Fruit fly (Drosophila melanogaster): Measurements from ENCODE around the gene CG10516.

The CG10516 gene

DNA sequence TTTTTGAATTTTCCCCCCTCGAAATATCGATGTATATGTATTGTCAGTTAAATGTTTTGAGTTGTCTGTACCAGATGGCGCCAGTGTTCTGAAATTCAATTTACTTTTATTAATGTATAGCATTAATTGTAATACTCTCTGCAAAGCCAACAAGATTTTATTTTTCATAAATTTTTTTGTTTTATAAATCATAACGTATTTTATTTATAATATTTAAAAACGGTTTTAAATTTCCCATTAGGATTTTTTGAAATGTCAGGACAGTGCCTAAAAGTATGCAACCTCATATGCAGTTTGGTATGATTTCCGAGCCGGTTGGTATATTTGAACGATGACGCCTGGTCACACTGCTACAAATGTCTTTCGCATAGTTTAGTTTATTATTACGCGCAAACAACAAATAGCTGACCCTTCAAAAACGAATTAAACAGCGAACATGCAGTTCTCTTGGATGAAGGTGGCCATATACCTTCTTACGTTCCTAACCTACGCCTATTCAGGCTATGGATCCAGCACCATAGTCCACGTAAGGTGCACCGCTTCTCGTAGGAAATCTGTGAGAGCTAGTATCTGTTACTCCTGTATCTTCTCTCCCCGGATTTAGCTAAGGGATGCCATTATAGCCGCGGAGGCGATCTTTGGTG lies 13.1 kb upstream of the CG10516 start, which contains the start of the genes Pka-C3 and GXIVsPLA2 (continued):
- TF ChIP-seq Myb (GFP tag; optimal IDR thresholded peaks at IDR 0.05) = peak; percentile 41
- TF ChIP-seq unpg (GFP tag; optimal IDR thresholded peaks at IDR 0.05) = no peak
- no peak for TF ChIP-seq crol (GFP tag; IDR thresholded peaks at IDR 0.05)
- peak; percentile 64 for TF ChIP-seq stwl (tag; optimal IDR thresholded peaks at IDR 0.05)
- peak; percentile 66 for TF ChIP-seq CG10267 (tag; optimal IDR thresholded peaks at IDR 0.05)
- peak; percentile 18 for TF ChIP-seq CG7839 (tag; optimal IDR thresholded peaks at IDR 0.05)
- peak; percentile 26 for TF ChIP-seq CG12299 (tag; optimal IDR thresholded peaks at IDR 0.05)
- peak; percentile 65; the same call in 1 of the 2 replicates for TF ChIP-seq MBD-R2 (GFP tag; IDR thresholded peaks at IDR 0.05)
- TF ChIP-seq Meics (GFP tag; optimal IDR thresholded peaks at IDR 0.05) = peak; percentile 5
- TF ChIP-seq row (GFP tag; IDR thresholded peaks at IDR 0.05) = peak; percentile 9; the same call in 1 of the 3 replicates
- peak; percentile 77 for TF ChIP-seq sd (tag; optimal IDR thresholded peaks at IDR 0.05)
- TF ChIP-seq grn (GFP tag; optimal IDR thresholded peaks at IDR 0.05) = no peak
- peak; percentile 33 for TF ChIP-seq CG6254 (GFP tag; optimal IDR thresholded peaks at IDR 0.05)
- TF ChIP-seq CTCF (GFP tag; optimal IDR thresholded peaks at IDR 0.05) = peak; percentile 95
- TF ChIP-seq CG31441 (GFP tag; IDR thresholded peaks at IDR 0.05) = peak; percentile 49; the same call in 1 of the 2 replicates
- peak; percentile 45 for TF ChIP-seq CG17829 (tag; optimal IDR thresholded peaks at IDR 0.05)
- no peak for TF ChIP-seq lab (GFP tag; optimal IDR thresholded peaks at IDR 0.05)
- peak; percentile 25 for TF ChIP-seq Dek (tag; optimal IDR thresholded peaks at IDR 0.05)
- TF ChIP-seq cg (GFP tag; optimal IDR thresholded peaks at IDR 0.05) = peak; percentile 62
- peak; percentile 74 for TF ChIP-seq gfzf (GFP tag; optimal IDR thresholded peaks at IDR 0.05)
- TF ChIP-seq CG7928 (GFP tag; optimal IDR thresholded peaks at IDR 0.05) = peak; percentile 3
- peak; percentile 44 for TF ChIP-seq CoRest (tag; optimal IDR thresholded peaks at IDR 0.05)

DNA sequence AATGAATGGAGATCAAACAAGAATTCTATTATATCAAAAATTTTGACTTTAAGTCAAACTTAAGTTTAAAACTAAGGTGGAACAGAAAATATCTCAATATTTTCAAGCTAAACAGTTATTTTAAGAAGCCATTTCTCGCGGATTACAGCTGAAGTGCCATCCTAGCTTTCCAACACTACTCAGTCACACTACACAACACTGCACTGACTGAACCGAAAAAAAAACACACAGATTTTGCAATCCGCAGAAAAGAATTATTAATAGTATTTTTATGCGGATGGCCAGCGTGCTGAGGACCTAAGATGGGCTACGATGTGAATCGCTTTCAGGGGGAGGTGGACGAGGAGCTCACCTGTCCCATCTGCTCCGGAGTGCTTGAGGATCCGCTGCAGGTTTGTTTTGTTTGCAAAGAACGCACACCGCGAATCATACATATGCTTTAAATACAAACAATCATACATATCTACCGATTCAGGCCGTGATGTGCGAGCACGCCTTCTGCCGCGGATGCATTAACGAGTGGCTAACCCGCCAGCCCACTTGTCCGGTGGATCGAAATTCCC lies 11.5 kb upstream of the CG10516 start, which contains the start of gene elgi:
Gene elgi (plus strand): TSS at position 103 of the 563 bp plus-strand sequence.
- no peak for TF ChIP-seq eve (GFP tag; optimal IDR thresholded peaks at IDR 0.05)
- TF ChIP-seq Bdp1 (GFP tag; optimal IDR thresholded peaks at IDR 0.05) = peak; percentile 39
- TF ChIP-seq bsh (GFP tag; optimal IDR thresholded peaks at IDR 0.05) = peak in 1 of 2 experiments; percentile 1
- peak; percentile 51 for TF ChIP-seq CG33213 (GFP tag; optimal IDR thresholded peaks at IDR 0.05)
- peak; percentile 39 for TF ChIP-seq CG11398 (GFP tag; optimal IDR thresholded peaks at IDR 0.05)
- peak; percentile 67 for TF ChIP-seq Chrac-16 (GFP tag; optimal IDR thresholded peaks at IDR 0.05)
- TF ChIP-seq Hsf (GFP tag; optimal IDR thresholded peaks at IDR 0.05) = peak; percentile 75
- no peak for TF ChIP-seq exex (tag; optimal IDR thresholded peaks at IDR 0.05)
- peak; percentile 26; the same call in 1 of the 2 replicates for TF ChIP-seq ranshi (GFP tag; IDR thresholded peaks at IDR 0.05)
- TF ChIP-seq gro (GFP tag; optimal IDR thresholded peaks at IDR 0.05) = peak; percentile 73
- no peak for TF ChIP-seq CG4707 (GFP tag; optimal IDR thresholded peaks at IDR 0.05)
- TF ChIP-seq slbo (GFP tag; IDR thresholded peaks at IDR 0.05) = peak; percentile 90
- no peak for TF ChIP-seq Neu2 (GFP tag; optimal IDR thresholded peaks at IDR 0.05; ENCODE audit: borderline replicate concordance)
- TF ChIP-seq ato (GFP tag; IDR thresholded peaks at IDR 0.05; ENCODE audit: partially characterized antibody) = no peak
- peak; percentile 35; the same call in 1 of the 2 replicates for TF ChIP-seq E2f2 (GFP tag; IDR thresholded peaks at IDR 0.05)
- peak; percentile 6 for TF ChIP-seq CG1529 (GFP tag; optimal IDR thresholded peaks at IDR 0.05)
- no peak for TF ChIP-seq sna (GFP tag; IDR thresholded peaks at IDR 0.05; ENCODE audit: partially characterized antibody)
- TF ChIP-seq Sry-δ (GFP tag; optimal IDR thresholded peaks at IDR 0.05) = peak; percentile 39
- TF ChIP-seq peb (GFP tag; IDR thresholded peaks at IDR 0.05) = no peak
- TF ChIP-seq grau (tag; optimal IDR thresholded peaks at IDR 0.05) = peak; percentile 41
- TF ChIP-seq MESR4 (GFP tag; optimal IDR thresholded peaks at IDR 0.05) = peak; percentile 72
- TF ChIP-seq NFAT (GFP tag; IDR thresholded peaks at IDR 0.05) = peak; percentile 74
- peak; percentile 63 for TF ChIP-seq HmgD (GFP tag; optimal IDR thresholded peaks at IDR 0.05)
- TF ChIP-seq CG13287 (GFP tag; IDR thresholded peaks at IDR 0.05; ENCODE audit: partially characterized antibody) = peak; percentile 58
- TF ChIP-seq Dref (GFP tag; IDR thresholded peaks at IDR 0.05) = no peak
- TF ChIP-seq CkIIα-i1 (GFP tag; IDR thresholded peaks at IDR 0.05) = no peak
- no peak for TF ChIP-seq ab (GFP tag; optimal IDR thresholded peaks at IDR 0.05)
- no peak for TF ChIP-seq CG3407 (GFP tag; optimal IDR thresholded peaks at IDR 0.05)

Measured in whole organism, embryonic.